Fruit fly (Drosophila melanogaster): ENCODE data around the gene CG5612.

dm6 chr3R:27608000-27608399 is 17.8 kb downstream of the CG5612 start:
- no peak for TF ChIP-seq Mio (GFP tag; optimal IDR thresholded peaks at IDR 0.05)
- TF ChIP-seq Abd-B (GFP tag; optimal IDR thresholded peaks at IDR 0.05): no peak
- no peak for TF ChIP-seq Hnf4 (GFP tag; optimal IDR thresholded peaks at IDR 0.05)
- TF ChIP-seq Rel (GFP tag; optimal IDR thresholded peaks at IDR 0.05): no peak
- TF ChIP-seq Rel (tag; optimal IDR thresholded peaks at IDR 0.05): no peak
- TF ChIP-seq br (GFP tag; optimal IDR thresholded peaks at IDR 0.05): no peak
- TF ChIP-seq Sp1 (GFP tag; optimal IDR thresholded peaks at IDR 0.05): no peak
- no peak for TF ChIP-seq brk (GFP tag; optimal IDR thresholded peaks at IDR 0.05)

All from whole organism, wandering third instar larva.